Fruit fly (Drosophila melanogaster) whole organism, prepupa: ENCODE measurements around the gene CG15450.

ENCODE experiments used
- CG10631 ChIP-seq: fragments of 200-800 bp; sonication (Bioruptor generic); optimal IDR thresholded peaks from 2 replicates; lab custom pipeline; 2016; ENCODE audit warnings: missing biosample characterization, missing genetic modification characterization
- CG6792 ChIP-seq: fragments of 200-800 bp; sonication (Bioruptor generic); optimal IDR thresholded peaks from 3 replicates; lab custom pipeline; 2016; ENCODE audit warnings: missing biosample characterization, missing genetic modification characterization
- Eip78C ChIP-seq: fragments of 200-800 bp; sonication (Bioruptor generic); peaks from one replicate; lab custom pipeline; 2016; ENCODE audit warnings: missing biosample characterization, missing genetic modification characterization
- Eip93F ChIP-seq: fragments of 200-800 bp; sonication (Bioruptor generic); optimal IDR thresholded peaks from 2 replicates; lab custom pipeline; 2016; ENCODE audit warnings: missing biosample characterization, mild to moderate bottlenecking, missing genetic modification characterization
- Hr39 ChIP-seq: fragments of 200-800 bp; sonication (Bioruptor generic); optimal IDR thresholded peaks from 2 replicates; lab custom pipeline; 2016; ENCODE audit warnings: missing biosample characterization, missing genetic modification characterization
- achi ChIP-seq: fragments of 200-800 bp; sonication (Bioruptor generic); optimal IDR thresholded peaks from 3 replicates; lab custom pipeline; 2016; ENCODE audit warnings: missing biosample characterization, missing genetic modification characterization
- pdm3 ChIP-seq: fragments of 200-800 bp; sonication (Bioruptor generic); optimal IDR thresholded peaks from 3 replicates; lab custom pipeline; 2016; ENCODE audit warnings: missing biosample characterization, missing genetic modification characterization

- TF ChIP-seq pdm3 (GFP tag; lab: Kevin White, UChicago) (no peak), CG10631 (GFP tag; lab: Kevin White, UChicago) (no peak), Eip93F (GFP tag; lab: Kevin White, UChicago) (no peak), CG6792 (no peak), Eip78C (GFP tag; lab: Kevin White, UChicago) (no peak), achi (GFP tag; lab: Kevin White, UChicago) (no peak), Hr39 (GFP tag; lab: Kevin White, UChicago) (no peak)
Observed at dm6 chrX:20781120-20781519, 40.8 kb upstream of the CG15450 start, which contains the start of gene CG32507.
